Worm (Caenorhabditis elegans): ENCODE results near the gene B0034.5.

Gene B0034.5

ce11 chrII:5964962-5965361 is 9.8 kb downstream of the B0034.5 start:
- peak; percentile 54 for TF ChIP-seq dmd-4 (tag; optimal IDR thresholded peaks at IDR 0.05)
- peak; percentile 16 for TF ChIP-seq nhr-21 (tag; optimal IDR thresholded peaks at IDR 0.05)
- no peak for TF ChIP-seq ceh-82 (tag; optimal IDR thresholded peaks at IDR 0.05)

- TF ChIP-seq nhr-10 (tag; optimal IDR thresholded peaks at IDR 0.05), result no peak
- TF ChIP-seq sma-9 (GFP tag; optimal IDR thresholded peaks at IDR 0.05), result peak; percentile 34
- no peak for TF ChIP-seq sma-9 (tag; optimal IDR thresholded peaks at IDR 0.05)
- peak in 1 of 2 experiments; percentile 6 for TF ChIP-seq lsy-2 (tag; optimal IDR thresholded peaks at IDR 0.05)
- peak; percentile 23 for TF ChIP-seq zag-1 (tag; optimal IDR thresholded peaks at IDR 0.05)
These were observed 12.4 kb downstream of the B0034.5 start for ce11 chrII:5962343-5962742.

- TF ChIP-seq snpc-4 (tag; optimal IDR thresholded peaks at IDR 0.05) (no peak), nhr-11 (tag; optimal IDR thresholded peaks at IDR 0.05) (no peak), lin-13 (GFP tag; optimal IDR thresholded peaks at IDR 0.05) (no peak), ztf-4 (tag; optimal IDR thresholded peaks at IDR 0.05) (no peak), mab-5 (tag; optimal IDR thresholded peaks at IDR 0.05) (no peak)
These were observed 13.5 kb downstream of the B0034.5 start, which contains the start of gene B0034.7 for ce11 chrII:5961317-5961716. B0034.7 (plus strand) TSS chrII:5961617.

- no peak for TF ChIP-seq nhr-12 (tag; optimal IDR thresholded peaks at IDR 0.05)
- TF ChIP-seq aly-2 (tag; optimal IDR thresholded peaks at IDR 0.05), result no peak
- TF ChIP-seq unc-62 (GFP tag; optimal IDR thresholded peaks at IDR 0.05), result no peak
- no peak for TF ChIP-seq ceh-82 (tag; optimal IDR thresholded peaks at IDR 0.05)
- TF ChIP-seq lin-11 (tag; optimal IDR thresholded peaks at IDR 0.05), result no peak
- TF ChIP-seq nhr-21 (tag; optimal IDR thresholded peaks at IDR 0.05), result peak; percentile 52
- peak in 1 of 2 experiments; percentile 1 for TF ChIP-seq lsy-2 (tag; optimal IDR thresholded peaks at IDR 0.05)
- TF ChIP-seq snpc-4 (tag; optimal IDR thresholded peaks at IDR 0.05), result no peak
- TF ChIP-seq ztf-1 (GFP tag; conservative IDR thresholded peaks at IDR 0.05), result no peak
- no peak for TF ChIP-seq sma-3 (GFP tag; optimal IDR thresholded peaks at IDR 0.05)
- no peak for TF ChIP-seq lin-39 (tag; optimal IDR thresholded peaks at IDR 0.05)
- no peak for TF ChIP-seq ztf-4 (tag; optimal IDR thresholded peaks at IDR 0.05)
- no peak for TF ChIP-seq fos-1 (tag; optimal IDR thresholded peaks at IDR 0.05)
- TF ChIP-seq elt-1 (tag; optimal IDR thresholded peaks at IDR 0.05), result no peak
These were observed 15.1 kb downstream of the B0034.5 start for ce11 chrII:5959575-5960119.

- TF ChIP-seq C34F6.9 (tag; optimal IDR thresholded peaks at IDR 0.05) (peak; percentile 13), nhr-21 (tag; optimal IDR thresholded peaks at IDR 0.05) (no peak)
These were observed 16.9 kb downstream of the B0034.5 start for ce11 chrII:5957803-5958367.

ce11 chrII:5956583-5956982 is 18.2 kb downstream of the B0034.5 start, which contains the start of gene casy-1:
casy-1 (minus strand) TSS chrII:5956683.
- TF ChIP-seq skn-1 (tag; optimal IDR thresholded peaks at IDR 0.05), result no peak
- TF ChIP-seq F13H6.1 (tag; optimal IDR thresholded peaks at IDR 0.05), result no peak
- no peak for TF ChIP-seq egl-27 (tag; optimal IDR thresholded peaks at IDR 0.05)

DNA sequence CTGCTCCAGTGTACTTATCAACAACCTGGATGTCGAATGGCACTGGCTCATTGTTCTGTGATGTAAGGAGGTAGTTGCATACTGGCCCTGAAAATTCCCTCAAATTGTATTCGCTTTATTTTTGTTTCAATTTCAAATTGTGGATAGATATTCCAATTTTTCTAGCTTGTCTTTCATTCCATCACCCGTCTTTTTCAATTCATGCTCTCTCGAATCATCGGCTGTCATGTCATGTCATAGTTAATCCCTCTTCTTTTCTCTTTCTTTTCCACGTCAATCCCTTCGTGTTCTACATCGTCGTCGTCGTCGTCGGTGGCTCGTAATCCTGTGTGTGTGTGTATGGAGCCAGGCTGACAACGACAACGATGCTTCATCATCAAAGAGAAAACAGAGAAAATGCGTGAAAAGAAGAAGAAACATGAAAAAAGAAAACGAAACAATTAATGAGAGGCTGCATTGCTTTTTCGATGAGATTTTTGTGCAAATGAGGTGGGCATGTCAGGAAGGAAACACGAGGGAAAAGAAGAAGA is 19.1 kb downstream of the B0034.5 start:
- TF ChIP-seq unc-39 (tag; optimal IDR thresholded peaks at IDR 0.05) (no peak), mbf-1 (tag; optimal IDR thresholded peaks at IDR 0.05) (no peak), nhr-25 (tag; optimal IDR thresholded peaks at IDR 0.05) (no peak), C34F6.9 (tag; optimal IDR thresholded peaks at IDR 0.05) (peak; percentile 21), nhr-10 (tag; optimal IDR thresholded peaks at IDR 0.05) (no peak), Y55F3AM.14 (GFP tag; optimal IDR thresholded peaks at IDR 0.05) (no peak), crh-2 (tag; optimal IDR thresholded peaks at IDR 0.05) (peak; percentile 0), peb-1 (tag; optimal IDR thresholded peaks at IDR 0.05) (no peak), aly-2 (tag; optimal IDR thresholded peaks at IDR 0.05) (no peak), sma-3 (GFP tag; optimal IDR thresholded peaks at IDR 0.05) (no peak), lin-39 (tag; optimal IDR thresholded peaks at IDR 0.05) (no peak), zag-1 (tag; optimal IDR thresholded peaks at IDR 0.05) (no peak), unc-55 (GFP tag; optimal IDR thresholded peaks at IDR 0.05) (peak; percentile 77), nhr-129 (tag; optimal IDR thresholded peaks at IDR 0.05) (peak; percentile 26), lsy-2 (tag; optimal IDR thresholded peaks at IDR 0.05) (peak in 1 of 2 experiments; percentile 2), snpc-4 (tag; optimal IDR thresholded peaks at IDR 0.05) (no peak), ceh-16 (tag; optimal IDR thresholded peaks at IDR 0.05) (no peak), nhr-12 (tag; optimal IDR thresholded peaks at IDR 0.05) (no peak), nhr-23 (tag; optimal IDR thresholded peaks at IDR 0.05) (no peak), lin-13 (GFP tag; optimal IDR thresholded peaks at IDR 0.05) (no peak), ZK546.5 (tag; optimal IDR thresholded peaks at IDR 0.05) (no peak)

Data from whole organism, L2 larva.